Worm (Caenorhabditis elegans): ENCODE data around the gene Y40B10B.1.

Gene Y40B10B.1

ce11 chrV:1935494-1935893 lies 25.9 kb downstream of the Y40B10B.1 start:
- TF ChIP-seq zip-8 (tag; optimal IDR thresholded peaks at IDR 0.05) = no peak
- TF ChIP-seq cnd-1 (tag; optimal IDR thresholded peaks at IDR 0.05) = no peak
- no peak for TF ChIP-seq ceh-39 (tag; optimal IDR thresholded peaks at IDR 0.05)
- no peak for TF ChIP-seq mab-5 (tag; optimal IDR thresholded peaks at IDR 0.05)
- TF ChIP-seq unc-62 (GFP tag; optimal IDR thresholded peaks at IDR 0.05) = no peak
- TF ChIP-seq M03D4.4 (tag; optimal IDR thresholded peaks at IDR 0.05) = no peak
- TF ChIP-seq ztf-11 (tag; optimal IDR thresholded peaks at IDR 0.05) = no peak
- TF ChIP-seq ces-1 (GFP tag; optimal IDR thresholded peaks at IDR 0.05) = no peak
- TF ChIP-seq lin-32 (GFP tag; optimal IDR thresholded peaks at IDR 0.05) = no peak
- no peak for TF ChIP-seq flh-1 (GFP tag; optimal IDR thresholded peaks at IDR 0.05)
- TF ChIP-seq bed-3 (GFP tag; optimal IDR thresholded peaks at IDR 0.05) = no peak
- TF ChIP-seq nhr-12 (tag; optimal IDR thresholded peaks at IDR 0.05) = no peak
- TF ChIP-seq lsy-2 (tag; optimal IDR thresholded peaks at IDR 0.05) = no peak
- no peak for TF ChIP-seq elt-3 (tag; optimal IDR thresholded peaks at IDR 0.05)
- no peak for TF ChIP-seq blmp-1 (tag; optimal IDR thresholded peaks at IDR 0.05)

DNA sequence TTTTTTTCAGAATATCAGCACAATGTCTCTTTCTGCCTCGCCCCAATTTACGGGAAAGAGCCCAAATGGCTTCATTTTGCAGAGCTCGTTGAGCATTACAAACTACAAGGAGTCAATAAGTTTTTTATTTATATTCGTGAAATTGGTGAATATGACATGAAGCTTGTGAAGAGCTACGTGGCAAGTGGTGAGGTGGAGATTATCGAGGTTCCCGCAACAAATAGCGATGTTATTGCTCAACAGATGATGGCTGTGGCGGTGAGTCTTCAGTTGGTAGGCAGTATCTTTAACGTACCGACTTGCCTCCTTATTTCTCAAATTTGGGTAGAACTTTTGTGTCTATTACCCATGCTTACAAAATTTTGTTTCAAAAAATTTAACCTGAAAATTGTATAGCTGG lies 32.9 kb downstream of the Y40B10B.1 start:
- TF ChIP-seq lin-13 (tag; optimal IDR thresholded peaks at IDR 0.05) = no peak

- TF ChIP-seq ceh-43 (GFP tag; optimal IDR thresholded peaks at IDR 0.05) (no peak), ceh-83 (GFP tag; optimal IDR thresholded peaks at IDR 0.05) (no peak), tbx-8 (GFP tag; optimal IDR thresholded peaks at IDR 0.05) (no peak), hlh-1 (tag; optimal IDR thresholded peaks at IDR 0.05) (no peak), nhr-12 (tag; optimal IDR thresholded peaks at IDR 0.05) (no peak), mep-1 (tag; optimal IDR thresholded peaks at IDR 0.05) (no peak), lin-13 (tag; optimal IDR thresholded peaks at IDR 0.05) (no peak), flh-1 (GFP tag; optimal IDR thresholded peaks at IDR 0.05) (no peak), sem-2 (GFP tag; optimal IDR thresholded peaks at IDR 0.05) (no peak), ces-1 (GFP tag; optimal IDR thresholded peaks at IDR 0.05) (no peak), unc-39 (tag; optimal IDR thresholded peaks at IDR 0.05) (no peak), lin-32 (GFP tag; optimal IDR thresholded peaks at IDR 0.05) (no peak), M03D4.4 (tag; optimal IDR thresholded peaks at IDR 0.05) (no peak), bed-3 (GFP tag; optimal IDR thresholded peaks at IDR 0.05) (no peak), nhr-76 (tag; optimal IDR thresholded peaks at IDR 0.05) (no peak), elt-1 (tag; optimal IDR thresholded peaks at IDR 0.05; ENCODE audit: borderline replicate concordance, insufficient read depth) (no peak), unc-62 (GFP tag; optimal IDR thresholded peaks at IDR 0.05) (no peak), ztf-11 (tag; optimal IDR thresholded peaks at IDR 0.05) (no peak)
Measured at ce11 chrV:1927015-1927414, 34.3 kb downstream of the Y40B10B.1 start, which contains the start of gene T06A1.5. T06A1.5 (plus strand) TSS chrV:1927223.

ce11 chrV:1925487-1925886 lies 35.9 kb downstream of the Y40B10B.1 start, which contains the start of gene T06A1.1:
T06A1.1 (minus strand) TSS chrV:1925587.
- no peak for TF ChIP-seq nhr-12 (tag; optimal IDR thresholded peaks at IDR 0.05)
- TF ChIP-seq unc-39 (tag; optimal IDR thresholded peaks at IDR 0.05) = no peak
- TF ChIP-seq drap-1 (GFP tag; optimal IDR thresholded peaks at IDR 0.05) = no peak
- no peak for TF ChIP-seq cnd-1 (tag; optimal IDR thresholded peaks at IDR 0.05)
- no peak for TF ChIP-seq ztf-11 (tag; optimal IDR thresholded peaks at IDR 0.05)
- TF ChIP-seq ces-1 (GFP tag; optimal IDR thresholded peaks at IDR 0.05) = no peak
- no peak for TF ChIP-seq unc-62 (GFP tag; optimal IDR thresholded peaks at IDR 0.05)
- no peak for TF ChIP-seq hlh-1 (tag; optimal IDR thresholded peaks at IDR 0.05)
- TF ChIP-seq nhr-76 (tag; optimal IDR thresholded peaks at IDR 0.05) = no peak
- no peak for TF ChIP-seq ceh-39 (tag; optimal IDR thresholded peaks at IDR 0.05)
- no peak for TF ChIP-seq ceh-43 (GFP tag; optimal IDR thresholded peaks at IDR 0.05)
- TF ChIP-seq mep-1 (tag; optimal IDR thresholded peaks at IDR 0.05) = no peak
- TF ChIP-seq bed-3 (GFP tag; optimal IDR thresholded peaks at IDR 0.05) = no peak
- no peak for TF ChIP-seq lin-13 (tag; optimal IDR thresholded peaks at IDR 0.05)
- TF ChIP-seq elt-3 (tag; optimal IDR thresholded peaks at IDR 0.05) = no peak
- TF ChIP-seq sem-2 (GFP tag; optimal IDR thresholded peaks at IDR 0.05) = no peak
- TF ChIP-seq mls-2 (tag; optimal IDR thresholded peaks at IDR 0.05) = no peak

DNA sequence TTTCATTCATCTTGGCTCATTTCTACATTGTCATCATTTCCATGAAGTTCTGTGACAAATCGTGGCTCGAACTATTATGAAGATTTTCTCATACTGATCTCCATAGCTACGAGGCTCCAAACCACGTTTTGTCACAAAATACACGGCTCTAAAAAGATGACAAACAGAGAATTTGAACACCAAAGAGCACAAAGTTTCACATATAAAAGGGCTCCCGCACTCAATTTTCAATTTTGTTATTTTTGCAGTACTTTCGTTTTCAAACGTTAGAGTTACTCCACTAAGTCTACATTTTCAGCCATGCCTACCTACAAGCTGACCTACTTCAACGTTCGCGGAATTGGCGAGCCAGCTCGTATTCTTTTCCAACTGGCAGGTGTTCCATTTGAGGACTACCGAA lies 40.0 kb downstream of the Y40B10B.1 start, which contains the start of gene gst-37:
gst-37 (plus strand) TSS at position 301 of the 400 bp plus-strand sequence.
- TF ChIP-seq mab-5 (tag; optimal IDR thresholded peaks at IDR 0.05) (no peak), ceh-83 (GFP tag; optimal IDR thresholded peaks at IDR 0.05) (no peak), nhr-28 (tag; optimal IDR thresholded peaks at IDR 0.05) (no peak), bed-3 (GFP tag; optimal IDR thresholded peaks at IDR 0.05) (no peak), unc-62 (GFP tag; optimal IDR thresholded peaks at IDR 0.05) (no peak), nhr-2 (tag; optimal IDR thresholded peaks at IDR 0.05) (no peak), unc-39 (tag; optimal IDR thresholded peaks at IDR 0.05) (no peak), elt-3 (tag; optimal IDR thresholded peaks at IDR 0.05) (no peak), nhr-76 (tag; optimal IDR thresholded peaks at IDR 0.05) (no peak), M03D4.4 (tag; optimal IDR thresholded peaks at IDR 0.05) (no peak), ceh-43 (GFP tag; optimal IDR thresholded peaks at IDR 0.05) (no peak), ceh-39 (tag; optimal IDR thresholded peaks at IDR 0.05) (no peak), lsy-2 (tag; optimal IDR thresholded peaks at IDR 0.05) (no peak), unc-120 (tag; optimal IDR thresholded peaks at IDR 0.05; ENCODE audit: poor library complexity, severe bottlenecking) (no peak), mls-2 (tag; optimal IDR thresholded peaks at IDR 0.05) (no peak)
